Fruit fly (Drosophila melanogaster): ENCODE data around the gene CG12316.

Gene CG12316

DNA sequence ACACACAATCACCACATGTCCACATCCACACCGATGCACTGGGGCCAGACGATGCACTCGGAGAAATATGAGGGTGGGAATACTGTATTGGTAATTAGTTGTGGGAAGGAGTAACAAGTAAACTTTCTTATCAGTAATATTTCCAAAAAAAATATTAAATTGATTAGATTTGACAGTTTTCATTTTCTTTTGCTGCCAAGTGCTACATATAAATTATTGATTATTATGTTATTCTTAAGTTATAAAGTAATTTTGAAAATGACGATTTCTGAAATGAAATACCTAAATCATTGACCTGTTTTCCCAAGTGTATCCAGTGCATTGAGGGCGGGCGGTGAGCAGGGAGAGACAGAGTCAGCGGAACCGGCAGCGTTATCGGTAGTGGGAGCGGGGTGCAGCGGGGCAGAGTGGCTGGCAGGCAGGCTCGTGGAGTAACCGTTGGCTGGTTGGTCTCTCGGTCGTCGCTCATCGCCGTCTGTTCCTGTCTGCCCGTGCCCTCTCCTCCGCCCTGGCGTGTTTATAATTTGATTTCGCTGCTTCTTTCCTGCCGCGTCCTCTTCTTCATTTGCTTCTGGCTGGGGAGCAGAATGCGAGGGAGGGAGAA, 28.9 kb downstream of the CG12316 start (continued):
- no peak for TF ChIP-seq Mes4 (GFP tag; optimal IDR thresholded peaks at IDR 0.05)
- no peak for TF ChIP-seq Trl (optimal IDR thresholded peaks at IDR 0.05)
- no peak for TF ChIP-seq Trl (GFP tag; optimal IDR thresholded peaks at IDR 0.05)
- no peak for TF ChIP-seq CG11247 (GFP tag; IDR thresholded peaks at IDR 0.05)
- no peak for TF ChIP-seq pan (optimal IDR thresholded peaks at IDR 0.05)
- TF ChIP-seq pan (GFP tag; optimal IDR thresholded peaks at IDR 0.05 in 1 of 2, IDR thresholded peaks at IDR 0.05 in 1 of 2) = no peak
- no peak for TF ChIP-seq Dip2 (GFP tag; IDR thresholded peaks at IDR 0.05)
- TF ChIP-seq z (GFP tag; IDR thresholded peaks at IDR 0.05) = no peak
- peak; percentile 39 for TF ChIP-seq Spps (tag; optimal IDR thresholded peaks at IDR 0.05)
- TF ChIP-seq CG3065 (GFP tag; optimal IDR thresholded peaks at IDR 0.05) = no peak
- no peak for TF ChIP-seq sr (GFP tag; IDR thresholded peaks at IDR 0.05)
- TF ChIP-seq CG42726 (GFP tag; IDR thresholded peaks at IDR 0.05; ENCODE audit: partially characterized antibody) = no peak
- TF ChIP-seq zen (tag; optimal IDR thresholded peaks at IDR 0.05) = no peak
- peak; percentile 11 for TF ChIP-seq CG18476 (GFP tag; optimal IDR thresholded peaks at IDR 0.05)
- TF ChIP-seq Scr (GFP tag; IDR thresholded peaks at IDR 0.05; ENCODE audit: partially characterized antibody) = no peak
- TF ChIP-seq Hsf (GFP tag; optimal IDR thresholded peaks at IDR 0.05) = peak; percentile 10
- TF ChIP-seq CG4730 (GFP tag; IDR thresholded peaks at IDR 0.05) = no peak
- TF ChIP-seq Xrp1 (GFP tag; IDR thresholded peaks at IDR 0.05) = peak; percentile 68; the same call in 1 of the 2 replicates
- peak; percentile 33; the same call in 1 of the 3 replicates for TF ChIP-seq tgo (GFP tag; IDR thresholded peaks at IDR 0.05)
- no peak for TF ChIP-seq dysf (GFP tag; IDR thresholded peaks at IDR 0.05)
- peak; percentile 65 for TF ChIP-seq Ssrp (tag; optimal IDR thresholded peaks at IDR 0.05)
- 0 out of 2 replicates have a peak, but pooled peaks have one; percentile 24 for TF ChIP-seq dimm (GFP tag; IDR thresholded peaks at IDR 0.05)
- no peak for TF ChIP-seq gro (GFP tag; optimal IDR thresholded peaks at IDR 0.05)
- TF ChIP-seq CG32532 (GFP tag; IDR thresholded peaks at IDR 0.05) = 0 out of 2 replicates have a peak, but pooled peaks have one; percentile 20
- TF ChIP-seq Camta (GFP tag; optimal IDR thresholded peaks at IDR 0.05) = no peak
- TF ChIP-seq Kr (GFP tag; optimal IDR thresholded peaks at IDR 0.05) = no peak
- TF ChIP-seq CG17912 (GFP tag; optimal IDR thresholded peaks at IDR 0.05) = no peak
- TF ChIP-seq CG9797 (GFP tag; optimal IDR thresholded peaks at IDR 0.05) = no peak
- no peak for TF ChIP-seq CG2199 (GFP tag; IDR thresholded peaks at IDR 0.05)
- no peak for TF ChIP-seq ERR (GFP tag; optimal IDR thresholded peaks at IDR 0.05)
- TF ChIP-seq CG8388 (GFP tag; optimal IDR thresholded peaks at IDR 0.05) = peak; percentile 69
- TF ChIP-seq Six4 (GFP tag; optimal IDR thresholded peaks at IDR 0.05) = peak; percentile 47
- TF ChIP-seq toy (GFP tag; IDR thresholded peaks at IDR 0.05) = no peak
- TF ChIP-seq nerfin-1 (tag; optimal IDR thresholded peaks at IDR 0.05) = peak; percentile 30
- no peak for TF ChIP-seq CG2889 (GFP tag; IDR thresholded peaks at IDR 0.05)
- TF ChIP-seq Neu2 (GFP tag; optimal IDR thresholded peaks at IDR 0.05; ENCODE audit: borderline replicate concordance) = no peak
- no peak for TF ChIP-seq odd (GFP tag; optimal IDR thresholded peaks at IDR 0.05)
- TF ChIP-seq tup (GFP tag; optimal IDR thresholded peaks at IDR 0.05) = no peak
- no peak for TF ChIP-seq BtbVII (GFP tag; optimal IDR thresholded peaks at IDR 0.05)
- TF ChIP-seq wdn (GFP tag; IDR thresholded peaks at IDR 0.05) = no peak
- TF ChIP-seq slbo (GFP tag; IDR thresholded peaks at IDR 0.05) = no peak
- no peak for TF ChIP-seq pros (GFP tag; optimal IDR thresholded peaks at IDR 0.05)
- TF ChIP-seq ab (GFP tag; optimal IDR thresholded peaks at IDR 0.05) = no peak
- no peak for TF ChIP-seq CG1024 (GFP tag; IDR thresholded peaks at IDR 0.05)
- peak; percentile 20 for TF ChIP-seq CG18619 (GFP tag; optimal IDR thresholded peaks at IDR 0.05)
- no peak for TF ChIP-seq pum (GFP tag; optimal IDR thresholded peaks at IDR 0.05)
- no peak for TF ChIP-seq slou (GFP tag; optimal IDR thresholded peaks at IDR 0.05)
- TF ChIP-seq corto (GFP tag; optimal IDR thresholded peaks at IDR 0.05) = peak; percentile 94
- no peak for TF ChIP-seq CG9932 (GFP tag; IDR thresholded peaks at IDR 0.05)
- TF ChIP-seq Bteb2 (GFP tag; optimal IDR thresholded peaks at IDR 0.05) = no peak
- peak; percentile 68 for TF ChIP-seq CG7839 (tag; optimal IDR thresholded peaks at IDR 0.05)
- peak; percentile 43 for TF ChIP-seq trem (tag; optimal IDR thresholded peaks at IDR 0.05)
